Fruit fly (Drosophila melanogaster) whole organism, embryonic: ENCODE data around the gene CG13408.
A peak's percentile ranks its signal among the peaks of the same experiment; 100 is the strongest.

ENCODE experiments used
- Aef1 ChIP-seq: fragments of 200-800 bp; sonication (Bioruptor generic); IDR thresholded peaks from 3 replicates; pipeline ENCODE4 v1.3.6; 2022; ENCODE audit warnings: missing biosample characterization, missing genetic modification characterization
- Atf6 ChIP-seq: fragments of 200-800 bp; sonication (Bioruptor generic); IDR thresholded peaks from 2 replicates; pipeline ENCODE4 v1.3.6; 2022; ENCODE audit warnings: missing biosample characterization, missing genetic modification characterization
- CG10366 ChIP-seq: fragments of 200-800 bp; sonication (Bioruptor generic); IDR thresholded peaks from 2 replicates; pipeline ENCODE4 v1.3.6; 2022; ENCODE audit warnings: missing biosample characterization, missing genetic modification characterization
- CG10462 ChIP-seq: fragments of 200-800 bp; sonication (Bioruptor generic); optimal IDR thresholded peaks from 2 replicates; lab custom pipeline; 2016; ENCODE audit warnings: missing biosample characterization, missing genetic modification characterization
- CG14667 ChIP-seq: fragments of 200-800 bp; sonication (Bioruptor generic); IDR thresholded peaks from 2 replicates; pipeline ENCODE4 v1.3.6; 2022; ENCODE audit warnings: missing biosample characterization, missing genetic modification characterization
- CG1602 ChIP-seq: fragments of 200-800 bp; sonication (Bioruptor generic); optimal IDR thresholded peaks from 3 replicates; lab custom pipeline; 2016; ENCODE audit warnings: missing biosample characterization, missing genetic modification characterization
- CG1603 ChIP-seq: fragments of 200-800 bp; sonication (Bioruptor generic); optimal IDR thresholded peaks from 2 replicates; lab custom pipeline; 2019; ENCODE audit warnings: missing biosample characterization, mild to moderate bottlenecking, missing genetic modification characterization, moderate library complexity
- CG1647 ChIP-seq: fragments of 200-800 bp; sonication (Bioruptor generic); optimal IDR thresholded peaks from 3 replicates; lab custom pipeline; 2016; ENCODE audit warnings: missing biosample characterization, missing genetic modification characterization
- CG17829 ChIP-seq: fragments of 200-800 bp; optimal IDR thresholded peaks from 2 replicates; lab custom pipeline; 2019; ENCODE audit warnings: missing biosample characterization, mild to moderate bottlenecking, missing genetic modification characterization, moderate library complexity
- CG17912 ChIP-seq: fragments of 200-800 bp; sonication (Bioruptor generic); optimal IDR thresholded peaks from 2 replicates; lab custom pipeline; 2018; ENCODE audit warnings: missing biosample characterization, mild to moderate bottlenecking, missing genetic modification characterization
- CG2202 ChIP-seq: fragments of 200-800 bp; sonication (Bioruptor generic); optimal IDR thresholded peaks from 2 replicates; lab custom pipeline; 2018; ENCODE audit warnings: missing biosample characterization, mild to moderate bottlenecking, missing genetic modification characterization
- CG31441 ChIP-seq: fragments of 200-800 bp; sonication (Bioruptor generic); IDR thresholded peaks from 2 replicates; pipeline ENCODE4 v1.3.6; 2022; ENCODE audit warnings: missing biosample characterization, missing genetic modification characterization
- CG3163 ChIP-seq: fragments of 200-800 bp; sonication (Bioruptor generic); optimal IDR thresholded peaks from 3 replicates; lab custom pipeline; 2016; ENCODE audit warnings: missing biosample characterization, missing genetic modification characterization
- CG32532 ChIP-seq: fragments of 200-800 bp; sonication (Bioruptor generic); IDR thresholded peaks from 2 replicates; pipeline ENCODE4 v1.3.6; 2022; ENCODE audit warnings: missing biosample characterization, missing genetic modification characterization
- CG3995 ChIP-seq: fragments of 200-800 bp; sonication (Bioruptor generic); optimal IDR thresholded peaks from 3 replicates; lab custom pipeline; 2016; ENCODE audit warnings: missing biosample characterization, missing genetic modification characterization
- CG4282 ChIP-seq: fragments of 200-800 bp; sonication (Bioruptor generic); optimal IDR thresholded peaks from 2 replicates; lab custom pipeline; 2016; ENCODE audit warnings: missing biosample characterization, missing genetic modification characterization
- CG4820 ChIP-seq: fragments of 200-800 bp; sonication (Bioruptor generic); optimal IDR thresholded peaks from 3 replicates; lab custom pipeline; 2016; ENCODE audit warnings: missing biosample characterization, missing genetic modification characterization
- CG5245 ChIP-seq: fragments of 200-800 bp; sonication (Bioruptor generic); optimal IDR thresholded peaks from 3 replicates; lab custom pipeline; 2016; ENCODE audit warnings: missing biosample characterization, missing genetic modification characterization
- CG5953 ChIP-seq: fragments of 200-800 bp; sonication (Bioruptor generic); IDR thresholded peaks from 2 replicates; pipeline ENCODE4 v1.3.6; 2022; ENCODE audit warnings: missing biosample characterization, missing genetic modification characterization
- CG6175 ChIP-seq: fragments of 200-800 bp; sonication (Bioruptor generic); IDR thresholded peaks from 3 replicates; pipeline ENCODE4 v1.3.6; 2022; ENCODE audit warnings: missing biosample characterization, missing genetic modification characterization
- CG6854 ChIP-seq: fragments of 200-800 bp; sonication (Bioruptor generic); optimal IDR thresholded peaks from 3 replicates; lab custom pipeline; 2017; ENCODE audit warnings: missing biosample characterization, mild to moderate bottlenecking, missing genetic modification characterization
- CG7357 ChIP-seq: fragments of 200-800 bp; sonication (Bioruptor generic); IDR thresholded peaks from 3 replicates; pipeline ENCODE4 v1.3.6; 2022; ENCODE audit warnings: missing biosample characterization, missing genetic modification characterization
- CG8359 ChIP-seq: fragments of 200-800 bp; sonication (Bioruptor generic); optimal IDR thresholded peaks from 2 replicates; lab custom pipeline; 2017; ENCODE audit warnings: missing biosample characterization, mild to moderate bottlenecking, missing genetic modification characterization, borderline replicate concordance
- CG8924 ChIP-seq: fragments of 200-800 bp; optimal IDR thresholded peaks from 3 replicates; lab custom pipeline; 2019; ENCODE audit warnings: missing biosample characterization, mild to moderate bottlenecking, missing genetic modification characterization, moderate library complexity
- CG9437 ChIP-seq: fragments of 200-800 bp; sonication (Bioruptor generic); optimal IDR thresholded peaks from 2 replicates; lab custom pipeline; 2018; ENCODE audit warnings: missing biosample characterization, mild to moderate bottlenecking, missing genetic modification characterization
- CG9609 ChIP-seq: fragments of 200-800 bp; sonication (Bioruptor generic); optimal IDR thresholded peaks from 3 replicates; lab custom pipeline; 2016; ENCODE audit warnings: missing biosample characterization, missing genetic modification characterization
- E2f2 ChIP-seq: fragments of 200-800 bp; sonication (Bioruptor generic); IDR thresholded peaks from 2 replicates; pipeline ENCODE4 v1.3.6; 2022; ENCODE audit warnings: missing biosample characterization, missing genetic modification characterization
- HLH54F ChIP-seq: fragments of 200-800 bp; sonication (Bioruptor generic); optimal IDR thresholded peaks from 3 replicates; lab custom pipeline; 2016; ENCODE audit warnings: missing biosample characterization, missing genetic modification characterization
- Lhr ChIP-seq: fragments of 200-800 bp; sonication (Bioruptor generic); optimal IDR thresholded peaks from 3 replicates; lab custom pipeline; 2017; ENCODE audit warnings: mild to moderate bottlenecking, missing biosample characterization, missing genetic modification reagents, missing genetic modification characterization
- Nf-YB ChIP-seq: fragments of 200-800 bp; sonication (Bioruptor generic); optimal IDR thresholded peaks from 3 replicates; lab custom pipeline; 2019; ENCODE audit warnings: missing biosample characterization, mild to moderate bottlenecking, missing genetic modification characterization, moderate library complexity
- ac ChIP-seq: fragments of 200-800 bp; sonication (Bioruptor generic); optimal IDR thresholded peaks from 3 replicates; lab custom pipeline; 2017; ENCODE audit warnings: missing biosample characterization, mild to moderate bottlenecking, missing genetic modification characterization
- al ChIP-seq: fragments of 200-800 bp; sonication (Bioruptor generic); IDR thresholded peaks from 2 replicates; pipeline ENCODE4 v1.3.6; 2022; ENCODE audit warnings: missing biosample characterization, missing genetic modification characterization
- btn ChIP-seq: fragments of 200-800 bp; sonication (Bioruptor generic); optimal IDR thresholded peaks from 2 replicates; lab custom pipeline; 2016; ENCODE audit warnings: missing biosample characterization, missing genetic modification characterization
- chif ChIP-seq, 2 experiments: fragments of 200-800 bp; sonication (Bioruptor generic); optimal IDR thresholded peaks; 3 replicates each; lab custom pipeline; 2016; ENCODE audit warnings: missing biosample characterization in 2 of 2, missing genetic modification characterization in 2 of 2
- chm ChIP-seq: fragments of 200-800 bp; sonication (Bioruptor generic); IDR thresholded peaks from 2 replicates; pipeline ENCODE4 v1.3.6; 2022; ENCODE audit warnings: missing biosample characterization, missing genetic modification characterization
- dan ChIP-seq: fragments of 200-800 bp; sonication (Bioruptor generic); IDR thresholded peaks from 2 replicates; pipeline ENCODE4 v1.3.6; 2022; ENCODE audit warnings: missing biosample characterization, missing genetic modification characterization
- dimm ChIP-seq: fragments of 200-800 bp; sonication (Bioruptor generic); IDR thresholded peaks from 2 replicates; pipeline ENCODE4 v1.3.6; 2022; ENCODE audit warnings: missing biosample characterization, missing genetic modification characterization
- dmrt11E ChIP-seq: fragments of 200-800 bp; sonication (Bioruptor generic); optimal IDR thresholded peaks from 3 replicates; lab custom pipeline; 2018; ENCODE audit warnings: missing biosample characterization, mild to moderate bottlenecking, missing genetic modification characterization, moderate library complexity
- eve ChIP-seq, 2 experiments: fragments of >200 bp; optimal IDR thresholded peaks; 2 replicates each; lab custom pipeline; 2017; ENCODE audit warnings: missing biosample characterization in 2 of 2, missing genetic modification characterization in 2 of 2
- hkb ChIP-seq, 2 experiments: fragments of 200-800 bp in 1 of 2; fragments of >200 bp in 1 of 2; sonication (Bioruptor generic) in 1 of 2; IDR thresholded peaks in 1 of 2; optimal IDR thresholded peaks in 1 of 2; 2 replicates each; pipeline versions ENCODE4 v1.3.6 to Lab custom; 2017 to 2022; ENCODE audit warnings: missing biosample characterization in 1 of 2, missing genetic modification characterization in 1 of 2
- ind ChIP-seq: fragments of 200-800 bp; sonication (Bioruptor generic); optimal IDR thresholded peaks from 3 replicates; lab custom pipeline; 2016; ENCODE audit warnings: missing biosample characterization, missing genetic modification characterization
- lmd ChIP-seq: fragments of 200-800 bp; sonication (Bioruptor generic); IDR thresholded peaks from 2 replicates; pipeline ENCODE4 v1.3.6; 2022; ENCODE audit warnings: missing biosample characterization, missing genetic modification characterization
- lola ChIP-seq, 3 experiments: fragments of >200 bp in 2 of 3; fragments of 200-800 bp in 1 of 3; sonication (Bioruptor generic) in 1 of 3; optimal IDR thresholded peaks; 2 replicates each; lab custom pipeline; 2017 to 2019; ENCODE audit warnings: missing biosample characterization in 3 of 3, missing genetic modification characterization in 3 of 3, mild to moderate bottlenecking in 1 of 3, moderate library complexity in 1 of 3
- onecut ChIP-seq: fragments of 200-800 bp; sonication (Bioruptor generic); IDR thresholded peaks from 2 replicates; pipeline ENCODE4 v1.3.6; 2022; ENCODE audit warnings: missing biosample characterization, missing genetic modification characterization
- pros ChIP-seq: fragments of 200-800 bp; sonication (Bioruptor generic); optimal IDR thresholded peaks from 3 replicates; lab custom pipeline; 2019; ENCODE audit warnings: missing biosample characterization, mild to moderate bottlenecking, missing genetic modification characterization, moderate library complexity
- ro ChIP-seq: fragments of 200-800 bp; sonication (Bioruptor generic); IDR thresholded peaks from 2 replicates; pipeline ENCODE4 v1.3.6; 2022; ENCODE audit warnings: missing biosample characterization, missing genetic modification characterization
- sens-2 ChIP-seq: fragments of 200-800 bp; sonication (Bioruptor generic); IDR thresholded peaks from 2 replicates; pipeline ENCODE4 v1.3.6; 2022; ENCODE audit warnings: missing biosample characterization, missing genetic modification characterization
- sim ChIP-seq: fragments of 200-800 bp; sonication (Bioruptor generic); IDR thresholded peaks from 2 replicates; pipeline ENCODE4 v1.3.6; 2022; ENCODE audit warnings: missing biosample characterization, missing genetic modification characterization
- sima ChIP-seq: fragments of 200-800 bp; sonication (Bioruptor generic); optimal IDR thresholded peaks from 2 replicates; lab custom pipeline; 2016; ENCODE audit warnings: missing biosample characterization, missing genetic modification characterization
- slp2 ChIP-seq: fragments of 200-800 bp; sonication (Bioruptor generic); optimal IDR thresholded peaks from 2 replicates; lab custom pipeline; 2016; ENCODE audit warnings: missing biosample characterization, missing genetic modification characterization
- sna ChIP-seq: fragments of 200-800 bp; sonication (Bioruptor generic); IDR thresholded peaks from 2 replicates; pipeline ENCODE4 v1.3.6; 2022; ENCODE audit warnings: missing biosample characterization, missing genetic modification characterization; ENCODE audit not compliant: partially characterized antibody
- tio ChIP-seq: fragments of 200-800 bp; sonication (Bioruptor generic); optimal IDR thresholded peaks from 2 replicates; lab custom pipeline; 2017; ENCODE audit warnings: missing biosample characterization, missing genetic modification characterization, inconsistent platforms
- tna ChIP-seq: fragments of 200-800 bp; sonication (Bioruptor generic); IDR thresholded peaks from 2 replicates; pipeline ENCODE4 v1.3.6; 2022; ENCODE audit warnings: missing biosample characterization, missing genetic modification characterization; ENCODE audit not compliant: partially characterized antibody

CG13408 gene

DNA sequence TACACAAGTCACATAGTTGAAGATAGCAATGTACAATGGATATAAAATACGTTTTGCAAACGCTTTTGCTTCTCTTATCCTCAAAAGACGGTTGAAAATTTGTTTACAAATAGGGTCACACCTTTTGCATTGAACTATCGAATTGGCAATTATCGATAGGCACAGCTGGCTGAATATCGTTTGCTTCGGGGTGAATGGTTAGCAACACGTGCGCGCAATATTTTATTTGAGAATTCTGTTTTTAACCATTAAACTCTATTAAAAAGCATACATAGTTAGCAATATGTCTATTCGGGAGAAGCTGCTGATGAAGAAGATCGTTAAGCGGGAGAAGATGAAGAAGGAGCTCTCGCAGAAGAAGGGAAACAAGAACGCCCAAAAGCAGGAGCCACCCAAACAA, 44.6 kb upstream of the CG13408 start (continued):
- peak; percentile 20; the same call in 1 of the 2 replicates for TF ChIP-seq onecut (GFP tag; lab: Robert Waterston, UW)
- no peak for TF ChIP-seq CG17912
- TF ChIP-seq CG8359 (GFP tag; lab: Kevin White, UChicago): no peak
- TF ChIP-seq chif (GFP tag; optimal IDR thresholded peaks at IDR 0.05; lab: Kevin White, UChicago): no peak
- no peak for TF ChIP-seq CG9609 (GFP tag; lab: Kevin White, UChicago)
- no peak for TF ChIP-seq CG3995
- no peak for TF ChIP-seq CG2202 (tag; lab: Kevin White, UChicago)
- TF ChIP-seq CG5953: no peak
- TF ChIP-seq al (GFP tag; lab: Robert Waterston, UW): no peak
- TF ChIP-seq dimm (GFP tag; lab: Robert Waterston, UW): no peak
- TF ChIP-seq CG4820: no peak
- no peak for TF ChIP-seq Aef1 (GFP tag; lab: Robert Waterston, UW)
- no peak for TF ChIP-seq CG1647 (GFP tag; lab: Kevin White, UChicago)
- no peak for TF ChIP-seq eve (GFP tag; optimal IDR thresholded peaks at IDR 0.05; lab: Kevin White, UChicago)
- no peak for TF ChIP-seq ac (GFP tag; lab: Kevin White, UChicago)
- no peak for TF ChIP-seq sim (GFP tag; lab: Robert Waterston, UW)
- TF ChIP-seq CG31441 (GFP tag; lab: Robert Waterston, UW): no peak
- TF ChIP-seq chm (GFP tag; lab: Robert Waterston, UW): no peak
- no peak for TF ChIP-seq CG8924 (tag; lab: Kevin White, UChicago)
- no peak for TF ChIP-seq btn (GFP tag; lab: Kevin White, UChicago)
- TF ChIP-seq ro: no peak
- peak; percentile 74 for TF ChIP-seq sna (GFP tag; lab: Robert Waterston, UW)
- TF ChIP-seq lola (GFP tag; optimal IDR thresholded peaks at IDR 0.05; lab: Kevin White, UChicago): no peak
- TF ChIP-seq Nf-YB (GFP tag; lab: Kevin White, UChicago): no peak
- no peak for TF ChIP-seq sima (GFP tag; lab: Kevin White, UChicago)
- TF ChIP-seq CG4282: no peak
- TF ChIP-seq tio: no peak
- no peak for TF ChIP-seq CG6854 (GFP tag; lab: Kevin White, UChicago)
- TF ChIP-seq dmrt11E (tag; lab: Kevin White, UChicago): no peak
- TF ChIP-seq lmd (GFP tag; lab: Robert Waterston, UW): no peak
- TF ChIP-seq CG9437 (GFP tag; lab: Kevin White, UChicago): no peak
- no peak for TF ChIP-seq Lhr (GFP tag; lab: Kevin White, UChicago)
- TF ChIP-seq ind (GFP tag; lab: Kevin White, UChicago): no peak
- no peak for TF ChIP-seq CG1602
- no peak for TF ChIP-seq CG3163
- no peak for TF ChIP-seq CG6175
- TF ChIP-seq CG7357 (GFP tag; lab: Robert Waterston, UW): no peak
- no peak for TF ChIP-seq HLH54F (GFP tag; lab: Kevin White, UChicago)

DNA sequence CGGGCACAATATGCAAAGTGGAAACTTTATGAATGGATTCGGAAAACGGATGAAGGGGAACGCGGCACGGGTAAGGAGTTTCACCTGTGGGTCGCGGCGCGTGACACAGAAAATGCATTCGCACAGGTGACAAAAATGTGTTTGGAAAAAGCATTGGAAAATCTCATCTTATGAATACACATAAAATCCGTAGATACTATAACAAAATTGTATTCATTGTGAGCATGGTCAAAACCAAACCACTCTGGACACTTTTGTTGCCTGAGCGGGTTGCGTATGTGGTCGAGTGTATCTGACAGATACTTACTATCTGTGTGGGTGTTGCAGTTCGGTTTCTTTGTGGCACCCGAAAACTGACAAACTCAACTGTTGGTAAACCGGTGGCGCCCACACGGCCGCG, 40.7 kb upstream of the CG13408 start:
- no peak for TF ChIP-seq CG10462 (GFP tag; lab: Kevin White, UChicago)
- TF ChIP-seq pros (GFP tag; lab: Kevin White, UChicago): peak; percentile 4
- peak; percentile 27; the same call in 1 of the 2 replicates for TF ChIP-seq CG32532 (GFP tag; lab: Robert Waterston, UW)
- TF ChIP-seq CG10366 (GFP tag; lab: Robert Waterston, UW): peak; percentile 57
- TF ChIP-seq hkb (optimal IDR thresholded peaks at IDR 0.05; lab: Kevin White, UChicago): no peak
- TF ChIP-seq hkb (GFP tag; IDR thresholded peaks at IDR 0.05; lab: Robert Waterston, UW): peak; percentile 83
- peak; percentile 38; the same call in 1 of the 2 replicates for TF ChIP-seq sens-2 (GFP tag; lab: Robert Waterston, UW)
- TF ChIP-seq E2f2: peak; percentile 52; the same call in 1 of the 2 replicates
- peak; percentile 15 for TF ChIP-seq CG5245 (GFP tag; lab: Kevin White, UChicago)
- TF ChIP-seq slp2: no peak
- 0 out of 2 replicates have a peak, but pooled peaks have one; percentile 27 for TF ChIP-seq Atf6
- TF ChIP-seq tna (GFP tag; lab: Robert Waterston, UW): no peak
- TF ChIP-seq CG14667 (GFP tag; lab: Robert Waterston, UW): peak; percentile 36; the same call in 1 of the 2 replicates
- peak; percentile 38 for TF ChIP-seq CG8924 (tag; lab: Kevin White, UChicago)
- peak; percentile 18 for TF ChIP-seq CG4820
- TF ChIP-seq dan (GFP tag; lab: Robert Waterston, UW): no peak
- TF ChIP-seq CG1603 (tag; lab: Kevin White, UChicago): no peak
- peak; percentile 33 for TF ChIP-seq CG17829
- TF ChIP-seq CG1647 (GFP tag; lab: Kevin White, UChicago): no peak
